Worm (Caenorhabditis elegans) whole organism, L3 larva: ENCODE results near the gene arrd-12.

Experiments
- R02D3.7 ChIP-seq: fragments of 150-350 bp; optimal IDR thresholded peaks from 2 replicates; lab custom pipeline; 2014; ENCODE audit warnings: missing biosample characterization, missing genetic modification characterization
- ama-1 ChIP-seq: fragments of 150-350 bp; optimal IDR thresholded peaks from 2 replicates; lab custom pipeline; 2018
- ceh-9 ChIP-seq: sonication (generic microtip); optimal IDR thresholded peaks from 2 replicates; lab custom pipeline; 2018; ENCODE audit warnings: missing biosample characterization, missing genetic modification characterization
- egl-27 ChIP-seq: sonication (generic microtip); optimal IDR thresholded peaks from 4 replicates; lab custom pipeline; 2017; ENCODE audit warnings: missing biosample characterization, missing genetic modification reagents, missing genetic modification characterization
- fkh-10 ChIP-seq: sonication (generic microtip); optimal IDR thresholded peaks from 2 replicates; lab custom pipeline; 2017; ENCODE audit warnings: missing biosample characterization, missing genetic modification reagents, missing genetic modification characterization
- lin-15B ChIP-seq: fragments of 150-350 bp; optimal IDR thresholded peaks from 2 replicates; lab custom pipeline; 2014; ENCODE audit warnings: missing biosample characterization, missing genetic modification characterization
- lin-39 ChIP-seq: fragments of 150-350 bp; optimal IDR thresholded peaks from 2 replicates; lab custom pipeline; 2018; ENCODE audit warnings: missing biosample characterization, missing genetic modification reagents, missing genetic modification characterization
- nhr-23 ChIP-seq: fragments of 150-350 bp; optimal IDR thresholded peaks from 2 replicates; lab custom pipeline; 2014; ENCODE audit warnings: missing biosample characterization, missing genetic modification reagents, missing genetic modification characterization
- pha-4 ChIP-seq: fragments of 150-350 bp; optimal IDR thresholded peaks from 2 replicates; lab custom pipeline; 2014; ENCODE audit warnings: missing biosample characterization, missing genetic modification reagents, missing genetic modification characterization
- pqm-1 ChIP-seq: fragments of 150-350 bp; optimal IDR thresholded peaks from 2 replicates; lab custom pipeline; 2017; ENCODE audit warnings: missing biosample characterization, missing genetic modification characterization, inconsistent platforms
- skn-1 ChIP-seq: fragments of 150-350 bp; optimal IDR thresholded peaks from 2 replicates; lab custom pipeline; 2014; ENCODE audit warnings: missing biosample characterization, missing genetic modification characterization
- snpc-4 ChIP-seq: fragments of 150-350 bp; optimal IDR thresholded peaks from 2 replicates; lab custom pipeline; 2014; ENCODE audit warnings: missing biosample characterization, missing genetic modification characterization
- unc-62 ChIP-seq: fragments of 150-350 bp; sonication (generic microtip); optimal IDR thresholded peaks from 4 replicates; lab custom pipeline; 2014; ENCODE audit warnings: missing biosample characterization, missing genetic modification reagents, missing genetic modification characterization
- ztf-11 ChIP-seq: fragments of 150-350 bp; optimal IDR thresholded peaks from 2 replicates; lab custom pipeline; 2014; ENCODE audit warnings: missing biosample characterization, missing genetic modification characterization

DNA sequence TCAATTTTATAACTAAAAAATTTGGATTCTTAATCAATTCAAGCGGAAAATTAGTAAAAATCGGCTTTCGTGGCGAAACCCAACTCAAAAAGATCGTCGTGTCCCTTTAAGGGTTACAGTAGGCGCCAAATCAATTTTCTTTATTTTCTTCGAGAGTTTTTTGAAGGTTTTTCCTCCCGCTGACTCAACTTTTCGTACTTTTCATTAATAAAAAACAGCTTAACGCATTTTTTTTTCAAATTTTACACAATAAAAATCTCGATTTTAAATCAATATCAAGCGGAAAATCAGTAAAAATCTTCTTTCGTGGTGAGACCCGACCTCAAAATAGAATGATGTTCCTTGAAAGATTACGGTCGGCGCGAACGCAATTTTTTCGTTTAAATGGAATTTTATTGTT is 33.9 kb upstream of the arrd-12 start:
- no peak for TF ChIP-seq skn-1 (tag; lab: Kevin White, UChicago)
- TF ChIP-seq egl-27 (tag; lab: Kevin White, UChicago) = no peak
- no peak for TF ChIP-seq lin-39 (tag; lab: Kevin White, UChicago)
- no peak for TF ChIP-seq R02D3.7
- no peak for TF ChIP-seq ceh-9
- no peak for TF ChIP-seq fkh-10 (GFP tag; lab: Kevin White, UChicago)
- TF ChIP-seq pqm-1 (tag; lab: Kevin White, UChicago) = no peak
- no peak for TF ChIP-seq unc-62 (GFP tag; lab: Kevin White, UChicago)
- no peak for TF ChIP-seq ztf-11 (tag; lab: Kevin White, UChicago)
- no peak for TF ChIP-seq snpc-4
- TF ChIP-seq ama-1 (lab: Kevin White, UChicago) = no peak
- no peak for TF ChIP-seq lin-15B
- TF ChIP-seq pha-4 = no peak
- no peak for TF ChIP-seq nhr-23 (tag; lab: Kevin White, UChicago)
